Worm (Caenorhabditis elegans) whole organism, L1 larva: ENCODE results near the gene R02F11.1.

Experiments used
- C04F5.9 ChIP-seq: sonication (generic microtip); optimal IDR thresholded peaks from 2 replicates; lab custom pipeline; 2016; ENCODE audit warnings: missing genetic modification characterization, missing compliant biosample characterization
- ama-1 ChIP-seq: fragments of 150-350 bp; optimal IDR thresholded peaks from 2 replicates; lab custom pipeline; 2014
- ces-1 ChIP-seq: fragments of 150-350 bp; optimal IDR thresholded peaks from 2 replicates; lab custom pipeline; 2014; ENCODE audit warnings: missing biosample characterization, missing genetic modification reagents, missing genetic modification characterization
- lin-14 ChIP-seq: fragments of 200-800 bp; sonication (Bioruptor generic); optimal IDR thresholded peaks from 2 replicates; lab custom pipeline; 2018; ENCODE audit warnings: mild to moderate bottlenecking, missing genetic modification characterization, moderate library complexity, missing compliant biosample characterization
- lsy-2 ChIP-seq, 2 experiments: fragments of 150-350 bp; optimal IDR thresholded peaks; 2 replicates each; lab custom pipeline; 2014; ENCODE audit warnings: missing biosample characterization in 2 of 2, missing genetic modification characterization in 2 of 2
- mep-1 ChIP-seq: fragments of 150-350 bp; optimal IDR thresholded peaks from 2 replicates; lab custom pipeline; 2014; ENCODE audit warnings: missing biosample characterization, missing genetic modification characterization
- nhr-19 ChIP-seq: fragments of 200-800 bp; sonication (Bioruptor generic); conservative IDR thresholded peaks from 2 replicates; pipeline ENCODE4 v1.3.6; 2022; ENCODE audit warnings: missing genetic modification characterization, missing compliant biosample characterization
- nhr-28 ChIP-seq: fragments of 150-350 bp; optimal IDR thresholded peaks from 2 replicates; lab custom pipeline; 2014; ENCODE audit warnings: missing biosample characterization, missing genetic modification characterization
- nhr-85 ChIP-seq: sonication (generic microtip); peaks from one replicate; lab custom pipeline; 2016; ENCODE audit warnings: missing genetic modification characterization, inconsistent platforms, missing compliant biosample characterization
- skn-1 ChIP-seq: fragments of 150-350 bp; optimal IDR thresholded peaks from 2 replicates; lab custom pipeline; 2014; ENCODE audit warnings: missing biosample characterization, missing genetic modification characterization

DNA sequence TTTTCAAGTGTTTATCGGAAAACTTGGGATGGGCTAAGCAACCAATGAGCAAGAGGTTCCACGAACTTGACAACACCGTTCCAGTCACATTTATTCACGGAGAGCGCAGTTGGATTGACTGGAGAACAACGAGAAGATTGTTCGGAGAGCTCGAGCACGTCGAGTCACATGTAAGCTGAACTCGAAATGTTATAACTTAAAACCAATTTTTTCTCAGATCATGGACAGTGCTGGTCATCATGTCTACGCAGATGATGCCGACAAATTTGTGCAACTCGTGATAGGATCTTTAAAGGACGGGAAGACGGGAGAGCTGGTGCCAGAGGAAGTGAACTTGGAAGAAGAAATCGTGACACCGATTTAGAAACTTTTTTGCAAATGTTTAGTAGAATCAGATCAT lies 45.6 kb downstream of the R02F11.1 start:
- TF ChIP-seq C04F5.9 (tag; lab: Kevin White, UChicago) = no peak
- no peak for TF ChIP-seq ces-1 (GFP tag; lab: Kevin White, UChicago)
- no peak for TF ChIP-seq nhr-85 (tag; lab: Kevin White, UChicago)
- TF ChIP-seq mep-1 (tag; lab: Kevin White, UChicago) = no peak
- TF ChIP-seq lsy-2 (tag; optimal IDR thresholded peaks at IDR 0.05; lab: Kevin White, UChicago) = no peak
- TF ChIP-seq nhr-28 (tag; lab: Kevin White, UChicago) = no peak
- TF ChIP-seq nhr-19 = no peak
- TF ChIP-seq skn-1 (tag; lab: Kevin White, UChicago) = no peak
- no peak for TF ChIP-seq lin-14 (GFP tag; lab: Kevin White, UChicago)
- no peak for TF ChIP-seq ama-1 (lab: Kevin White, UChicago)
